Fruit fly (Drosophila melanogaster): ENCODE results near the gene hll.

Gene hll

DNA sequence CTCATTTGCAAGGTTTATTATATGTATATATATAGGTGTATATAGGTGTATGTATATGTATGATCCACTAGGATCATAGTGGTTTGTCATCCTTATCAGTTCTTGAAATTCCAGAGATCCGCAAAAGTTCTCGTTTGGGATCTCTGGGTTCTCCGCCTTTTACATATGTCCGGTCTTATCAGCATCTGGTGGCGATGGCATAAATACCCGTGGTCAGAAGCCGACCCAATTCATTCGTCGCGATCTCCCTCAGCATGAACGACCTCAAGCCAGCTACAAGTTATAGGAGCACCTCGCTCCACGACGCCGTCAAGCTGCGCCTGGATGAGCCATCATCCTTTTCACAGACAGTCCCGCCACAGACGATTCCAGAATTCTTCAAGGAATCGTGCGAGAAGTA, at the start of gene hll:
Gene hll, plus strand, starts transcription at position 224 of the 400 bp plus-strand sequence.
- no peak for TF ChIP-seq noc (tag; optimal IDR thresholded peaks at IDR 0.05)

DNA sequence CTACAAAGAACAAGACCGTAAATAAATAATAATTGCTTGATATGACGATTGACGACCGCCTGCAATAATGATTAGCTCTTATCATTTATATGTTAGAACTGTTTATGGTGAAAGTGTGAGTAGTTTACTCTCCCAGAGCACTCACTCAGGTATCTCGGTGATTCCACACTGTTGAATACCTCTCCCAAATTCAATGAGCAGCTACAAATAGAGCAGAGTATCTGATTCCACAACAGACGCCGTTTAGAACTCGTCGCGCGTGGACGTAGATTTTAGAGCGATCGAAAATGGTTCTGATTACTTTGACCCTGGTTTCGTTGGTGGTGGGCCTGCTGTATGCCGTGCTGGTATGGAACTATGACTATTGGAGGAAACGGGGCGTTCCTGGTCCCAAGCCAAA, 49.7 kb upstream of the hll start, which contains the start of gene Cyp28a5:
Gene Cyp28a5, plus strand, starts transcription at position 230 of the 400 bp plus-strand sequence.
- TF ChIP-seq noc (tag; optimal IDR thresholded peaks at IDR 0.05) = peak; percentile 28

DNA sequence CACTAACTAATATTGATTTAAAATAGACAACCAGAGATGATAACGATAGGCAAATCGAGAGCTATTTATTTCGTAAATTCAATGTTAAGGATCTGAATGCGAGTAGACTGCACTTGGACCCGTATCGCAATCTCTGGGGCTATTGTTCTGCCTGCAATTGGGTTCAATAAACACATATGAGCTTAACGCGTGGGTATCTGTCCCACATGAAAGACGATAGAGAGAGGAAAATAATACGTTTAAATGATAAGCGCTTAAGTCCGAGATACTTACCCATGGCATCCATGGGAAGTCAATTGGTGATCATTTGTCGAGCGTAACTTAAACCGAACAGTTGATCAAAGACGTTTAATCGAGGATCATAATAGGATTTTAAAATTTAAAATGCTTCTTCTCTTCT, 47.0 kb upstream of the hll start, which contains the start of gene NimC2:
Gene NimC2, plus strand, starts transcription at position 301 of the 400 bp plus-strand sequence.
- TF ChIP-seq noc (tag; optimal IDR thresholded peaks at IDR 0.05) = no peak

DNA sequence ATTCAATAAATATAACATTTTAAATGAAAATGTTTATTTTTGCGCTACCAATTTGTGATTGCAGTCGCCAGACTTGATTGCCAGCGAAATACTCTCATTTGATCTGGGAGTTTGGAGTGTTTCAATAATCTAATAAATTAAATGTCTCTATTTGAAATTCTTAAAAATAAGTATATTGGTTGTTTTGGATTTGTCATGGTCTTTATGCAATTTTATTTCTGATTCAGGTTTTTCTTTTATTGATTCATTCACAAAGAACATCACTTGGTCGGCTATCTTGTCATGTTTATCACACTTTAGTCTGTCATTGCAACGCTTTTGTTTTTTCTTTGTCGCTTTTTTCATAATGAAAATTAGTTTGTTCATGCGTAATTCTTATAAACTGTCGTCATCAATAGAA, 27.8 kb upstream of the hll start:
- TF ChIP-seq noc (tag; optimal IDR thresholded peaks at IDR 0.05) = no peak

DNA sequence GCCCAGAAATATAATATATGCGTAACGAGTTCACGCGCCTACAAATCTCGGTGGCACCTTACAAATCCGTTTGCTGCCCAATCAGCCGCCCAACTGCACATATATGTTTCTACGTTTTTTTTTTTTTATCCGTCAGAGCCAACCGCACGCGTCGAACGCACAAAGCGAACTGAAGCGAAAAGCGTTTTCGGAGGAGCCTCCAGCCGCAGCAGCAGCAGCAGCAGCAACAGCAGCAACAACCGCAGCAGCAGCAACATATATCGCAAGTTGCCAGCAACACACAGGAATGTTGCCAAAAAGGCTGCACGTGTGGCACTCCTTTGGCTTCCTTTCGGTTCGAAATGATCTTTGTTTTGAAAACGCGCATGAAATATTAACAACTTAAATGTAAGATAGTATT, 25.7 kb upstream of the hll start, which contains the start of gene rk:
Gene rk, minus strand, starts transcription at position 171 of the 400 bp plus-strand sequence.
- no peak for TF ChIP-seq noc (tag; optimal IDR thresholded peaks at IDR 0.05)

DNA sequence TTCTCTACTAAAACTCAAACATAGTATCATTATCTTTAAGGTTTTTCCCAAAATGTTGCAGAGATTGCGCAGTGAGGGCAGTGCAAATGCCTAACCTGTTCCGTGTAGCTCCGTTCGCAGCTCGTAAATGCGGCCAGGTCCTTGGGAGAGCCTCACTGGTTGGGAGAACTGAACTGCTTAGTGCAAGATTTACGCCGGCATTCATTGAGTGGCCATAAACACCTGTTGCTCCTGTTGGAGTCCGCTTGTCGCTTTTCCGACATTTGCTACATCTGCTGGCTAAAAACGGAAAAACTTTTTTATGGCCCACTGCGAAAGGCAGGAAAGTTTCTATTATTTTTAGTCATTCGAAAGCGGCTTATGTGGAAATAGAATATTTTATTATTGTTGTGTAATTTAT, 24.9 kb upstream of the hll start:
- no peak for TF ChIP-seq noc (tag; optimal IDR thresholded peaks at IDR 0.05)

DNA sequence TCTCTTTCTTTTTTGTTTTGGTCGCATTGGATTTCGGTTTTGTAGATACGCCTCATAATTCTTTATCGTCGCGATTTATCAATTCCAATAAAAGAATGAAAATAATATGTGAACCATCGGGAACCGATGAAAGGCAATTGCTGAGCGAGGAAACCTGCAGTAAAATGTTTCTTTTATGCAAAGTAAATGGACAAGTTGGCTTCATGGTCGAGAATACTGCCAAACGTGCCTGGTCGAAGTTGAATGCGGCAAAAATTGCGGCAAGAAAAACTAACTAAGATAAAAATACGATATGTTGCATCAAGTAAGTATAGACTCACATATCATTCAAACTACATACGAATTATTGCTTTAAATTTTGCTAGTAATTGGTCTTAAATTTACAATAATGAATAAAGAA, 19.0 kb upstream of the hll start, which contains the start of gene CG42692:
Gene CG42692, plus strand, starts transcription at position 301 of the 400 bp plus-strand sequence.
- no peak for TF ChIP-seq noc (tag; optimal IDR thresholded peaks at IDR 0.05)

DNA sequence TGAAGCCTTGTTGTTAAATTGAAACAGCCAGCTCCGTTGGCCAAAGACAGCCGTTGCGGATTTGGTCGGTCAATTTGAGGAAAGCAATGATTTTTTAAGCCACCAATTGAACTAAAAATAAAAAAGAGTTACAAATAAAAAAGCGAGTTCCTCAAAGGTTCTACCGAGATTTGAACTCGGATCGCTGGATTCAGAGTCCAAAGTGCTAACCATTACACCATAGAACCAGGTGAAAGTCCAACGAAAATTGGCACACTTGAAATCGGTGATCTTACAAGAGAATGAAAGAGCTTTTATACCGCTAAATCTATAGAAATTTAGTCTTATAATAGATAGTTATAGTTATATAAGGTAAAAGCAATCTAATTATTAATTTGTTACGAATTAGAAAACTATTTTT, 16.4 kb upstream of the hll start:
- no peak for TF ChIP-seq noc (tag; optimal IDR thresholded peaks at IDR 0.05)

DNA sequence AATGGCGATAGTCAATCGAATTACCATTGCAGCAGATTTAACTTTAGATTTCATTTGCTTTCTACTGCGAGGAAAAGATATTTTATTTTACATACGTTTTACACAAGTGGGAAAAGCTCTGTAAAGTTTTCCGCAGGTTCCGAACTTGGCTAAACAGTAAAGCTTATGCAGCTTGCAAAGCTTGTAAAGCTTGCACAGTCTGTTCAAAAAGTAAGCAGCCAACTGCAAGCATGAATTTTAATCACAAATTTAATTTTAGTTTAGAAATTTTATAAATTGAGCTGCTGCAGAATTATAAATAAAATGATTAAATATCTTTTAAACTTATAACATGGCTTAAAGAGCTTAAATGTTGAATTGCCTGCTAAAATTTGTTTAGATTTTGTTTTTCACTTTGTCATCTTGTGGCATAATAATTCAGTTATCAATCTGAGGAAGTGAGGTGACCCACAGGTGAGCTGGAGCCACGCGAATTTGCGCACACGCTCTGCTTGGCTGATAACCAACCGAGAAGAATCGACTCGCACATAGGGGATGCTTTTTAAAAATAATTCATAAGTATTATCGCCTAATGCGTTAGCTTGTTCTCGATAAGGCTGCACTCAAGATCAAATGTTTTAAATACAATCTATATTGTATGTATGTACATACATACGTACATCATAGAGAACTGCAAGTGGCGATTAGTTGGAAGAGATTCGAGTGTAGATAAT, 15.1 kb upstream of the hll start:
- TF ChIP-seq noc (tag; optimal IDR thresholded peaks at IDR 0.05) = peak; percentile 84

DNA sequence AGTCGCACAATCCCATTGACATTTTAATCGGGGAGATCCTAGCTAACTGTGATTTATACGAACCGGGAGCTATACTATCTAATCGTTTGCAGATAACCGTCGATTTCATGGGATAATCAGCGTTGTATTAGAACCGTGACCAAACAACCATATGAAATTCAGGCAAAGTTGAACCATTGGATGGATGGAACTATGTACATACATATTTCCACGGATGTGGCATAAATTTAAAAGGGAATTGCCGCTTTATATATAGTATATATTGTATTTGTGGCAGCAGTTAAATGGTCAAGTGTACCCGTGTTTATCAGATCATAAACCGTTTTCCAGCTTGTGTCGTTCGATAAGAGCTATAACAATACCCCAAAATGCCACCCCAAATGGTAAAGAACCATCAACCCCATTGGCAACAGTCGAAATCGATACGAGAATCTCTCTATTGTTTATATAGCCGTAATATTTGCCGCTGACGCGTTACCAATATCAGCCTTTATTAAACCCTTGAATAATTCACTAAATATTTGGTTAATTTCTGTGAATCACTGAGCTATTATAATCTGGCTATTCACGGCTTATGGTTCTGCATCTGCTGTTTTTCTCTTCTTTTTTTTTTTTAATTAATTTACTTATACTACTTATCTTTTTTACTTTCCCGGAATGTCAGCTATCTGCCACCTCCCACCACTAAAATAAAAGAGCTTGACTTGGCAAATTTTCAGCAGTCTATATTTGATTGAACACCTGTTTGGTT, 14.3 kb upstream of the hll start, which contains the start of gene bgm:
Gene bgm, plus strand, starts transcription at position 701 of the 751 bp plus-strand sequence.
- no peak for TF ChIP-seq noc (tag; optimal IDR thresholded peaks at IDR 0.05)

DNA sequence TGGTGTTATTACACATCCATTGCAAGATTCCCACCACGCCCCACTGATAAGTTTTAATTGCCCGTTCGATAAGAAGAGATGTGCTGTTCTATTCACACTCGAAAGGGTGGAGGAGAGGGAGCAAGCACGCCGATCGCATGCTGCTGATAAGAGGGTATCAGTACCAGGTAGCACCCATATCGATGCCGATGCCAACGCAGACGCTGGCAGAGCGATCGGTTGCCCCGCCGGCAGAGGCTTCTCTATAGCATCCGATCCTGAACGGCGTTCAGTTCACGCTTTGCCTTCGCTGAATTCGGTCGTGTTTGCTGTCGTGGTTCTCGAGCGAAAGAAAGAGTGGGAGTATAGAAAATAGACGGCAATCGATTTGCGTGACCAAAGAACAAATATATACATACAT, 13.3 kb upstream of the hll start:
- TF ChIP-seq noc (tag; optimal IDR thresholded peaks at IDR 0.05) = peak; percentile 62

DNA sequence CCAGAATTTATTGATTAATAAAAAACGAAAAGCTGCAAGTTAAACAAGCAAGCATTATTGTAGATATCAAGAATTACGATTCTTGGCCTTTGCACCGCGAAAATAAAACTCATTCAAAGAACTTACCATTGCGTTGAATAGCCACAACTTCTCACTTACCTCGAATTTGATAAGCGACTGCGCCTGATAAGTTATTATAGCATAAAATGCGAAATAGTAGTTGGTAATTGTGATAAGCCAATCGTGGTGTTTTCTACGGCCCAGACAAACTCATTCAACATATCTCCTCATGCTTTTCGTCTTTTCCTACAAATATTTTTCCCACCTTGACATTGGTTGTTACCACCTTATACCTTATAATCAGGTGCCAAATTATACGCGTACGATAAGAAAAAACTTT, 11.7 kb upstream of the hll start:
- no peak for TF ChIP-seq noc (tag; optimal IDR thresholded peaks at IDR 0.05)

DNA sequence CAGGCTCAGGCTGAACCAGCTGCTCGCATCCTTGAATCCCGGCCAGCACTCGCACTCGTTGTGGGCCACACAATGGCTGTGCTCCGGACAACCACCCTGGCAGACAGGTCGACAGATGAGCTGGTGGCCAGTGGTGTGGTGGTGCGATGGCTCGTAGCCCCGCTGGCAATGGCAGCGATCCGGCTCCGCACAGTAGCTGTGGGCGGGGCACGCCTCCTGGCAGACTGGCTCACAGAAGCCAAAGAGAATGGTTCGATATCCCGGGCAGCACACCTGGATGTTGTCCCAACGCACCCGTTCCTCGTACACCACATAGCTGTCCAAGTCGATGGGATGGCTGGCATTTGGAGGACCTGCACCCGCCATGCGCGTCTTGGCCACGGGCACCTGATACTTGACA, 7.1 kb upstream of the hll start:
- TF ChIP-seq noc (tag; optimal IDR thresholded peaks at IDR 0.05) = no peak

DNA sequence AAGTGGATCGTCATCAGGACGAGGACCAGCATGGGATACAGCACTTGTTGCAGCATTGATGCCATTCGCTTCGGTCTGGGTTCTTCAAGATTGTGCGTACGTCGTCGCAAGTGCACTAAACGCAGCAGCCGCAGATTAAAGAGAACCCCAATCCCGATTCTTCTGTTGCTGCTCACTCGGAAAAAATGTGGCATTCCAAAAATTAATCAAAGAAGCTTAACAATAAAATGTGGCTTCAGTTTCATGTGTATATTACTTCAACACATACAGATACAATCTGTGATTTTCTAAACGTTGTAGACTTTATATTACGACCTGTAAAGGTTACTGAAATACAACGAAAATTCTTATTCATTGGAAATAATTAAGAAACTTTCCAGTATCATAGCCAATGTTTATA, 6.7 kb upstream of the hll start, which contains the start of gene NimC3:
Gene NimC3, minus strand, starts transcription at position 101 of the 400 bp plus-strand sequence.
- TF ChIP-seq noc (tag; optimal IDR thresholded peaks at IDR 0.05) = no peak

DNA sequence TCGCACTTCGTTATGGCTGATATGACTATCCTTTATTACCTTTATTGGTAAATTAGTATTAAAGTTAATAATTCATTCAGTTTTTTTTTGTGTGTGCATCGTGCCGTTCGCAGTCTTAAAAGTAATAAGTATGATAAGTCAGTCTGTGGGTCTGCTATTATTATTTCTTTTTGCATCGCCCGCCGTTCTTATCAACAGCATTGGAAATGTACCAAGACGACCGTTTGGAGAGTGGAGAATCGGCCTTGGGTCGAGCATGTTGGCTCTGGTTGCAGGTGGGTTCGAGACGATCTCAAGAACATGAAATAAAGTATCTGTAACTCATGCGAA, 6.3 kb upstream of the hll start:
- TF ChIP-seq noc (tag; optimal IDR thresholded peaks at IDR 0.05) = no peak

DNA sequence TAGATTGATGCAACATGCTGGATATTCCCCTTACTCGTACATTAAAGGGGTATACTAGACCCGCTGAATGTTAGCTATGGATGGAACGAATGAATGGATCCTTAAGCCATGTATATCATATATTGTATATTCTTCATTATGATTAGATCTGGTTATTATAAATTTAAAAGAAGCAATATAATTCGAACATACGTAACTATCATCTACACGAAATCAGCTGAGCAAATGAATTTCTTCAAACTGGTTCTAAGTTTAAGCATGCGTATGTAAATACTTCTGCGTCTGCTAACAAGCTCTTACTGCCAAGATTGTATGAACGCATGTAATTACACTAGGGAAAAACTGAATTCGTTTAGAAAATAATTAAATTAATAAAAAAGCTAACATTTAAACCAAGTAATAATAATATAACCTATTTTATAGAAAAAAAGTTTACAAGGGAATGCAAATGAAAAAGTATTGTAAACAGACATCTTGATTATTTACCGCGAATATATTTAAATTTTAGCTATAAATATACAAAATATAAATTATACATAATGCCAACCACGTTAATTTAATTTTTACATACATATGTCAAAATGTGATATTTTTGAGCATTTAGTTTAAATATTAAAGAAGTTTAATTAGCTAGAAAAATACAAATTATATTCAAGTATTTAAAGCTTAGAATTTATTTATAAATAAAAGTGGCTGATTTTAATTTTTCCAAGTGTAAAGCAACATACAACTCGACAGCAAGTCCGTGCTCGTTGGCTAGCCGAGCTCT, 5.7 kb upstream of the hll start:
- peak; percentile 44 for TF ChIP-seq noc (tag; optimal IDR thresholded peaks at IDR 0.05)
